Fruit fly (Drosophila melanogaster) whole organism: ENCODE data around the gene Nlg4.

Experiments used
- Dll ChIP-seq: fragments of >200 bp; optimal IDR thresholded peaks from 2 replicates; lab custom pipeline; 2017
- pan ChIP-seq: fragments of >200 bp; optimal IDR thresholded peaks from 2 replicates; lab custom pipeline; 2017
- psq ChIP-seq: fragments of >200 bp; optimal IDR thresholded peaks from 2 replicates; lab custom pipeline; 2017

DNA sequence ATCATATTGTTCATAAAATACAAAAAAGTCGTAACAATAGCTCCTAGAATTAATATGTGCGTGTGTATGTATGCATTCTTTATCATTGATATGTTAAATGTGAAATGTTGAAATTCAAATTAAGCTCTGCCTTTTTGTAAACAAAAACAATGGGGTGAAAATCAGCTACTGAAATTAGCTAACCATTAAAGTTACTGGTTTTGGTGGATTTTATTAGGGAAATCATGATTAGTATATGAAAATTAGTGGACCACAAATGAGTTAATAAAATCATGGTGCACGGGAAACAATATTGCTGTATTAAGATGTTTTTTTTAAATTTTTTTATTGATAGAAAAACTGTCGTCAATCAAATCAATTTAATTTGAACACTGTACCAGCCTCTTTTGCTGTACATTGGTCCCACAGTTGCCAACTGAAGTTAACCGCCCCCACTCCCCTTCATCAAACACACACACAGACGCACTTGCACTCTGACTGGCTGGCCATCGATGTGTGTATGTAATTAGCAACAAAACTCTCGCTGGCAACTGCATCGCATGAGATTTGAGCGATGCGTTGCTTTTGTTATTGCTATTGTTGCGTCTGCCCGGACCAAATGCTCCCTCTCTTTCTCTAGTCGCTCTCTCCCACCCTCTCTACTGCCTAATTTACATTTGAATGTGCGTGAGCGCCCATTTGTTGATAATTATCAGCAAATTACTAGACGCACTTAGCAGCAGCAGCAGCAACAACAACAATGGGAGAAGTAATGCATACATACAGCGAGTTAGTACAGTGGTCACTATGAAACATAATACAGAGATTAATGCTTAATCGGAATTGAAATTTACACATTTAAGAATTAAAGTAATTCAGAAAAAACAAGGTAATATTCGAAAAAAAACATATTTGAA lies 49.9 kb downstream of the Nlg4 start:
- TF ChIP-seq pan (lab: Kevin White, UChicago) (peak; percentile 35), Dll (no peak), psq (lab: Kevin White, UChicago) (no peak)
